Fruit fly (Drosophila melanogaster) whole organism, embryonic: ENCODE measurements around the gene Polr3E.
A peak's percentile ranks its signal among the peaks of the same experiment; 100 is the strongest.

ENCODE experiments used
- ATbp ChIP-seq: fragments of 200-800 bp; sonication (Bioruptor generic); optimal IDR thresholded peaks from 2 replicates; lab custom pipeline; 2017; ENCODE audit warnings: missing biosample characterization, mild to moderate bottlenecking, missing genetic modification characterization, missing genetic modification reagents
- CG10565 ChIP-seq: fragments of 200-800 bp; sonication (Bioruptor generic); optimal IDR thresholded peaks from 3 replicates; lab custom pipeline; 2016; ENCODE audit warnings: missing biosample characterization, mild to moderate bottlenecking, missing genetic modification characterization
- CG11398 ChIP-seq: fragments of 200-800 bp; sonication (Bioruptor generic); optimal IDR thresholded peaks from 2 replicates; lab custom pipeline; 2016; ENCODE audit warnings: missing biosample characterization, missing genetic modification characterization
- CG12769 ChIP-seq: fragments of 200-800 bp; sonication (Bioruptor generic); optimal IDR thresholded peaks from 2 replicates; lab custom pipeline; 2019; ENCODE audit warnings: missing biosample characterization, mild to moderate bottlenecking, missing genetic modification characterization, moderate library complexity
- CG13624 ChIP-seq: fragments of 200-800 bp; sonication (Bioruptor generic); optimal IDR thresholded peaks from 2 replicates; lab custom pipeline; 2016; ENCODE audit warnings: missing biosample characterization, missing genetic modification characterization
- CG1529 ChIP-seq: fragments of 200-800 bp; sonication (Bioruptor generic); optimal IDR thresholded peaks from 3 replicates; lab custom pipeline; 2018; ENCODE audit warnings: missing biosample characterization, missing genetic modification characterization
- CG1602 ChIP-seq: fragments of 200-800 bp; sonication (Bioruptor generic); optimal IDR thresholded peaks from 3 replicates; lab custom pipeline; 2016; ENCODE audit warnings: missing biosample characterization, missing genetic modification characterization
- CG17829 ChIP-seq: fragments of 200-800 bp; optimal IDR thresholded peaks from 2 replicates; lab custom pipeline; 2019; ENCODE audit warnings: missing biosample characterization, mild to moderate bottlenecking, missing genetic modification characterization, moderate library complexity
- CG31388 ChIP-seq: fragments of 200-800 bp; sonication (Bioruptor generic); optimal IDR thresholded peaks from 2 replicates; lab custom pipeline; 2016; ENCODE audit warnings: missing biosample characterization, missing genetic modification characterization
- CG3163 ChIP-seq: fragments of 200-800 bp; sonication (Bioruptor generic); optimal IDR thresholded peaks from 3 replicates; lab custom pipeline; 2016; ENCODE audit warnings: missing biosample characterization, missing genetic modification characterization
- CG42726 ChIP-seq: fragments of 200-800 bp; sonication (Bioruptor generic); IDR thresholded peaks from 2 replicates; pipeline ENCODE4 v1.3.6; 2022; ENCODE audit warnings: missing biosample characterization, missing genetic modification characterization; ENCODE audit not compliant: partially characterized antibody
- CG4360 ChIP-seq: fragments of 200-800 bp; sonication (Bioruptor generic); IDR thresholded peaks from 2 replicates; pipeline ENCODE4 v1.3.6; 2022; ENCODE audit warnings: missing biosample characterization, missing genetic modification characterization
- CG43689 ChIP-seq: fragments of 200-800 bp; sonication (Bioruptor generic); IDR thresholded peaks from 2 replicates; pipeline ENCODE4 v1.3.6; 2022; ENCODE audit warnings: missing biosample characterization, missing genetic modification characterization
- CG4404 ChIP-seq: fragments of 200-800 bp; sonication (Bioruptor generic); IDR thresholded peaks from 2 replicates; pipeline ENCODE4 v1.3.6; 2022; ENCODE audit warnings: missing biosample characterization, missing genetic modification characterization
- CG4730 ChIP-seq: fragments of 200-800 bp; sonication (Bioruptor generic); IDR thresholded peaks from 2 replicates; pipeline ENCODE4 v1.3.6; 2022; ENCODE audit warnings: missing biosample characterization, missing genetic modification characterization
- CG6254 ChIP-seq: fragments of 200-800 bp; sonication (Bioruptor generic); optimal IDR thresholded peaks from 3 replicates; lab custom pipeline; 2017; ENCODE audit warnings: mild to moderate bottlenecking, missing biosample characterization, missing genetic modification reagents, missing genetic modification characterization
- CG8765 ChIP-seq: fragments of 200-800 bp; sonication (Bioruptor generic); IDR thresholded peaks from 2 replicates; pipeline ENCODE4 v1.3.6; 2022; ENCODE audit warnings: missing biosample characterization, missing genetic modification characterization
- CG9932 ChIP-seq: fragments of 200-800 bp; sonication (Bioruptor generic); IDR thresholded peaks from 2 replicates; pipeline ENCODE4 v1.3.6; 2022; ENCODE audit warnings: missing biosample characterization, missing genetic modification characterization
- CTCF ChIP-seq: fragments of 200-800 bp; sonication (Bioruptor generic); optimal IDR thresholded peaks from 2 replicates; lab custom pipeline; 2017; ENCODE audit warnings: missing biosample characterization, mild to moderate bottlenecking, missing genetic modification characterization, moderate library complexity
- Dad ChIP-seq: fragments of 200-800 bp; sonication (Bioruptor generic); optimal IDR thresholded peaks from 3 replicates; lab custom pipeline; 2016; ENCODE audit warnings: missing biosample characterization, missing genetic modification characterization
- Dref ChIP-seq: fragments of 200-800 bp; sonication (Bioruptor generic); IDR thresholded peaks from 2 replicates; pipeline ENCODE4 v1.3.6; 2022; ENCODE audit warnings: missing biosample characterization, missing genetic modification characterization
- Elba2 ChIP-seq: fragments of 200-800 bp; sonication (Bioruptor generic); optimal IDR thresholded peaks from 3 replicates; lab custom pipeline; 2016; ENCODE audit warnings: missing biosample characterization, missing genetic modification characterization
- Gug ChIP-seq: fragments of 200-800 bp; sonication (Bioruptor generic); IDR thresholded peaks from 4 replicates; pipeline ENCODE4 v1.3.6; 2022; ENCODE audit warnings: missing biosample characterization, missing genetic modification characterization
- HLH3B ChIP-seq: fragments of 200-800 bp; sonication (Bioruptor generic); IDR thresholded peaks from 2 replicates; pipeline ENCODE4 v1.3.6; 2022; ENCODE audit warnings: missing biosample characterization, missing genetic modification characterization
- Hmx ChIP-seq: fragments of 200-800 bp; sonication (Bioruptor generic); optimal IDR thresholded peaks from 2 replicates; lab custom pipeline; 2016; ENCODE audit warnings: missing biosample characterization, missing genetic modification characterization
- Hr78 ChIP-seq, 2 experiments: fragments of 200-800 bp in 1 of 2; fragments of >200 bp in 1 of 2; sonication (Bioruptor generic) in 1 of 2; optimal IDR thresholded peaks; 2 replicates each; lab custom pipeline; 2017 to 2019; ENCODE audit warnings: missing biosample characterization in 2 of 2, missing genetic modification characterization in 2 of 2, mild to moderate bottlenecking in 1 of 2, moderate library complexity in 1 of 2
- Stat92E ChIP-seq, 3 experiments: fragments of >200 bp in 2 of 3; fragments of 200-800 bp in 1 of 3; sonication (Bioruptor generic) in 1 of 3; optimal IDR thresholded peaks; 2 replicates each; lab custom pipeline; 2017 to 2019; ENCODE audit warnings: missing biosample characterization in 3 of 3, missing genetic modification characterization in 3 of 3, mild to moderate bottlenecking in 1 of 3, moderate library complexity in 1 of 3
- Vsx1 ChIP-seq: fragments of 200-800 bp; sonication (Bioruptor generic); optimal IDR thresholded peaks from 2 replicates; lab custom pipeline; 2017; ENCODE audit warnings: missing biosample characterization, mild to moderate bottlenecking, missing genetic modification characterization, missing genetic modification reagents
- YL-1 ChIP-seq: fragments of 200-800 bp; sonication (Bioruptor generic); optimal IDR thresholded peaks from 3 replicates; lab custom pipeline; 2017; ENCODE audit warnings: missing biosample characterization, mild to moderate bottlenecking, missing genetic modification characterization
- ap ChIP-seq: fragments of 200-800 bp; sonication (Bioruptor generic); IDR thresholded peaks from 2 replicates; pipeline ENCODE4 v1.3.6; 2022; ENCODE audit warnings: missing biosample characterization, missing genetic modification characterization
- cas ChIP-seq: fragments of 200-800 bp; sonication (Bioruptor generic); IDR thresholded peaks from 2 replicates; pipeline ENCODE4 v1.3.6; 2022; ENCODE audit warnings: missing biosample characterization, missing genetic modification characterization
- dm ChIP-seq: fragments of 200-800 bp; sonication (Bioruptor generic); optimal IDR thresholded peaks from 3 replicates; lab custom pipeline; 2016; ENCODE audit warnings: missing biosample characterization, missing genetic modification characterization
- h ChIP-seq: fragments of >200 bp; optimal IDR thresholded peaks from 2 replicates; lab custom pipeline; 2017
- hb ChIP-seq: fragments of 200-800 bp; sonication (Bioruptor generic); IDR thresholded peaks from 3 replicates; pipeline ENCODE4 v1.3.6; 2022; ENCODE audit warnings: missing biosample characterization, missing genetic modification characterization; ENCODE audit not compliant: partially characterized antibody
- ind ChIP-seq: fragments of 200-800 bp; sonication (Bioruptor generic); optimal IDR thresholded peaks from 3 replicates; lab custom pipeline; 2016; ENCODE audit warnings: missing biosample characterization, missing genetic modification characterization
- inv ChIP-seq: fragments of 200-800 bp; sonication (Bioruptor generic); IDR thresholded peaks from 2 replicates; pipeline ENCODE4 v1.3.6; 2022; ENCODE audit warnings: missing biosample characterization, missing genetic modification characterization; ENCODE audit not compliant: partially characterized antibody
- jigr1 ChIP-seq: fragments of 200-800 bp; sonication (Bioruptor generic); IDR thresholded peaks from 3 replicates; pipeline ENCODE4 v1.3.6; 2022; ENCODE audit warnings: missing biosample characterization, missing genetic modification characterization
- lbe ChIP-seq: fragments of 200-800 bp; sonication (Bioruptor generic); optimal IDR thresholded peaks from 2 replicates; lab custom pipeline; 2016; ENCODE audit warnings: missing biosample characterization, mild to moderate bottlenecking, missing genetic modification characterization
- mirr ChIP-seq: fragments of 200-800 bp; sonication (Bioruptor generic); optimal IDR thresholded peaks from 3 replicates; lab custom pipeline; 2018; ENCODE audit warnings: missing biosample characterization, mild to moderate bottlenecking, missing genetic modification characterization
- org-1 ChIP-seq: fragments of 200-800 bp; sonication (Bioruptor generic); optimal IDR thresholded peaks from 2 replicates; lab custom pipeline; 2017; ENCODE audit warnings: missing biosample characterization, missing genetic modification characterization
- ranshi ChIP-seq: fragments of 200-800 bp; sonication (Bioruptor generic); IDR thresholded peaks from 2 replicates; pipeline ENCODE4 v1.3.6; 2022; ENCODE audit warnings: missing biosample characterization, missing genetic modification characterization
- sd ChIP-seq: fragments of 200-800 bp; sonication (Bioruptor generic); optimal IDR thresholded peaks from 3 replicates; lab custom pipeline; 2018; ENCODE audit warnings: missing biosample characterization, mild to moderate bottlenecking, missing genetic modification characterization, moderate library complexity
- shn ChIP-seq: fragments of 200-800 bp; sonication (Bioruptor generic); optimal IDR thresholded peaks from 3 replicates; lab custom pipeline; 2016; ENCODE audit warnings: missing biosample characterization, missing genetic modification characterization
- ssp ChIP-seq: fragments of 200-800 bp; sonication (Bioruptor generic); IDR thresholded peaks from 2 replicates; pipeline ENCODE4 v1.3.6; 2022; ENCODE audit warnings: missing biosample characterization, missing genetic modification characterization
- sug ChIP-seq: fragments of 200-800 bp; optimal IDR thresholded peaks from 2 replicates; lab custom pipeline; 2019; ENCODE audit warnings: missing biosample characterization, mild to moderate bottlenecking, missing genetic modification characterization, moderate library complexity
- trh ChIP-seq: fragments of 200-800 bp; sonication (Bioruptor generic); optimal IDR thresholded peaks from 2 replicates; lab custom pipeline; 2016; ENCODE audit warnings: missing biosample characterization, missing genetic modification characterization
- tx ChIP-seq: fragments of 200-800 bp; sonication (Bioruptor generic); optimal IDR thresholded peaks from 2 replicates; lab custom pipeline; 2016; ENCODE audit warnings: missing biosample characterization, missing genetic modification characterization
- usp ChIP-seq: fragments of >200 bp; optimal IDR thresholded peaks from 2 replicates; lab custom pipeline; 2017; ENCODE audit warnings: missing biosample characterization, missing genetic modification characterization
- vnd ChIP-seq: fragments of 200-800 bp; sonication (Bioruptor generic); IDR thresholded peaks from 3 replicates; pipeline ENCODE4 v1.3.6; 2022; ENCODE audit warnings: missing biosample characterization, missing genetic modification characterization; ENCODE audit not compliant: partially characterized antibody

Gene Polr3E

dm6 chr3L:21031093-21031930, at the start of gene Polr3E, which contains the start of gene CG10584 (continued):
- no peak for TF ChIP-seq Hmx
- TF ChIP-seq CG42726, result peak; percentile 36; the same call in 1 of the 2 replicates
- TF ChIP-seq sug (tag; lab: Kevin White, UChicago), result peak; percentile 95
- TF ChIP-seq YL-1 (GFP tag; lab: Kevin White, UChicago), result peak; percentile 90
- peak; percentile 68 for TF ChIP-seq dm (GFP tag; lab: Kevin White, UChicago)
- peak; percentile 74 for TF ChIP-seq ssp (GFP tag; lab: Robert Waterston, UW)
- TF ChIP-seq ind (GFP tag; lab: Kevin White, UChicago), result peak; percentile 92
- TF ChIP-seq ATbp, result peak; percentile 96
- TF ChIP-seq CG12769, result peak; percentile 46
- TF ChIP-seq CTCF, result peak; percentile 5
- peak; percentile 88 for TF ChIP-seq trh
- no peak for TF ChIP-seq inv (GFP tag; lab: Robert Waterston, UW)
- peak; percentile 46 for TF ChIP-seq shn (GFP tag; lab: Kevin White, UChicago)
- no peak for TF ChIP-seq usp (GFP tag; lab: Kevin White, UChicago)
- TF ChIP-seq CG8765 (GFP tag; lab: Robert Waterston, UW), result peak; percentile 62; the same call in 1 of the 2 replicates
- TF ChIP-seq ap (GFP tag; lab: Robert Waterston, UW), result peak; percentile 63
- TF ChIP-seq h, result no peak
- TF ChIP-seq CG17829 (tag; lab: Kevin White, UChicago), result peak; percentile 96
- peak; percentile 61 for TF ChIP-seq Dref (GFP tag; lab: Robert Waterston, UW)
- TF ChIP-seq vnd (GFP tag; lab: Robert Waterston, UW), result peak; percentile 49; the same call in 2 of the 3 replicates
- TF ChIP-seq CG4404 (GFP tag; lab: Robert Waterston, UW), result peak; percentile 78
- peak; percentile 69; the same call in 1 of the 2 replicates for TF ChIP-seq HLH3B (GFP tag; lab: Robert Waterston, UW)
- TF ChIP-seq CG3163 (GFP tag; lab: Kevin White, UChicago), result no peak
- TF ChIP-seq CG1602 (GFP tag; lab: Kevin White, UChicago), result peak; percentile 90
- peak; percentile 86 for TF ChIP-seq Vsx1
- no peak for TF ChIP-seq CG43689 (GFP tag; lab: Robert Waterston, UW)
- TF ChIP-seq CG1529 (GFP tag; lab: Kevin White, UChicago), result peak; percentile 81
- TF ChIP-seq mirr (GFP tag; lab: Kevin White, UChicago), result peak; percentile 76
- TF ChIP-seq Stat92E (GFP tag; optimal IDR thresholded peaks at IDR 0.05; lab: Kevin White, UChicago), result peak in 1 of 3 experiments; percentile 46
- peak; percentile 49; the same call in 1 of the 4 replicates for TF ChIP-seq Gug (GFP tag; lab: Robert Waterston, UW)
- peak; percentile 71; the same call in 1 of the 2 replicates for TF ChIP-seq ranshi
- TF ChIP-seq tx (GFP tag; lab: Kevin White, UChicago), result no peak
- peak; percentile 63; the same call in 1 of the 2 replicates for TF ChIP-seq cas (GFP tag; lab: Robert Waterston, UW)
- TF ChIP-seq CG4730, result peak; percentile 79
- peak; percentile 90 for TF ChIP-seq CG6254 (GFP tag; lab: Kevin White, UChicago)
- TF ChIP-seq org-1 (GFP tag; lab: Kevin White, UChicago), result peak; percentile 87
- no peak for TF ChIP-seq Dad (GFP tag; lab: Kevin White, UChicago)
- peak; percentile 55 for TF ChIP-seq Elba2 (GFP tag; lab: Kevin White, UChicago)
- peak; percentile 30 for TF ChIP-seq CG10565 (GFP tag; lab: Kevin White, UChicago)
- peak; percentile 87 for TF ChIP-seq CG9932 (GFP tag; lab: Robert Waterston, UW)
- peak; percentile 88 for TF ChIP-seq lbe (GFP tag; lab: Kevin White, UChicago)
- peak; percentile 80 for TF ChIP-seq sd
- TF ChIP-seq jigr1 (GFP tag; lab: Robert Waterston, UW), result peak; percentile 62; the same call in 2 of the 3 replicates
- TF ChIP-seq CG11398 (GFP tag; lab: Kevin White, UChicago), result no peak
- TF ChIP-seq CG4360, result 0 out of 2 replicates have a peak, but pooled peaks have one; percentile 6
- peak; percentile 65 for TF ChIP-seq CG31388 (GFP tag; lab: Kevin White, UChicago)
- TF ChIP-seq hb (GFP tag; lab: Robert Waterston, UW), result peak; percentile 49; the same call in 1 of the 3 replicates
- peak in 1 of 2 experiments; percentile 83 for TF ChIP-seq Hr78 (GFP tag; optimal IDR thresholded peaks at IDR 0.05; lab: Kevin White, UChicago)
- no peak for TF ChIP-seq CG13624 (GFP tag; lab: Kevin White, UChicago)
